Worm (Caenorhabditis elegans) whole organism, mixed stage, embryonic: Measurements from ENCODE around the gene ttn-1.

Source experiments
- blmp-1 ChIP-seq: fragments of 150-350 bp; optimal IDR thresholded peaks from 2 replicates; lab custom pipeline; 2014; ENCODE audit warnings: missing biosample characterization, missing genetic modification characterization
- ceh-39 ChIP-seq: fragments of 150-350 bp; optimal IDR thresholded peaks from 2 replicates; lab custom pipeline; 2014; ENCODE audit warnings: missing biosample characterization, missing genetic modification characterization
- elt-1 ChIP-seq: sonication (generic microtip); optimal IDR thresholded peaks from 2 replicates; lab custom pipeline; 2017; ENCODE audit warnings: missing genetic modification characterization, mild to moderate bottlenecking, missing compliant biosample characterization, antibody characterized with exemption, moderate library complexity, borderline replicate concordance; ENCODE audit not compliant: insufficient read depth
- lin-13 ChIP-seq: fragments of 150-350 bp; optimal IDR thresholded peaks from 2 replicates; lab custom pipeline; 2014; ENCODE audit warnings: missing biosample characterization, missing genetic modification characterization
- lsy-2 ChIP-seq: fragments of 150-350 bp; optimal IDR thresholded peaks from 2 replicates; lab custom pipeline; 2014; ENCODE audit warnings: missing biosample characterization, missing genetic modification characterization
- mep-1 ChIP-seq: fragments of 150-350 bp; optimal IDR thresholded peaks from 2 replicates; lab custom pipeline; 2017; ENCODE audit warnings: missing biosample characterization, missing genetic modification reagents, missing genetic modification characterization, inconsistent platforms
- nhr-237 ChIP-seq: fragments of 150-350 bp; optimal IDR thresholded peaks from 2 replicates; lab custom pipeline; 2014; ENCODE audit warnings: missing biosample characterization, missing genetic modification characterization
- nhr-76 ChIP-seq: sonication (generic microtip); optimal IDR thresholded peaks from 2 replicates; lab custom pipeline; 2017; ENCODE audit warnings: missing biosample characterization, missing genetic modification characterization
- snpc-4 ChIP-seq: fragments of 150-350 bp; optimal IDR thresholded peaks from 2 replicates; lab custom pipeline; 2014; ENCODE audit warnings: missing biosample characterization, missing genetic modification characterization
- unc-39 ChIP-seq: fragments of 150-350 bp; optimal IDR thresholded peaks from 2 replicates; lab custom pipeline; 2014; ENCODE audit warnings: missing biosample characterization, missing genetic modification characterization

DNA sequence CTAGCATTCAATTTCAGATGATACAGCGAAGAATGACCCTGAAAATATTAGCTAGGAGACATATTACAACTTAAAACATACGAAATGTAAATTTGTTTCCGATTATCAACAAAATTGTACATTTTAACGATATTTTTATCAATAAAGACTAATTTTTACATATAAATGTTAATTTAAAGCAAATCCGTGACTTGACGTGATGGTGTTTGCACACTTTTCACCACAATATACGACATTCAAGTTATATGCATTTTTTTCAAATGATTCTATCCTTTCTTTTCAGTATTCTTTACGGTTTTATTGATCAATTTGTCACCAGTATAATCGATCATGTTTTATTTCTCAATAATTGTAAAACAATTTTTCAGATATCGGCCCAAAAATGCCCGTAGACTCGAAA lies 106.6 kb downstream of the ttn-1 start, which contains the start of gene Y38A10A.7:
- no peak for TF ChIP-seq nhr-76
- no peak for TF ChIP-seq lsy-2 (tag; lab: Kevin White, UChicago)
- no peak for TF ChIP-seq snpc-4 (tag; lab: Kevin White, UChicago)
- TF ChIP-seq unc-39 (tag; lab: Kevin White, UChicago): no peak
- TF ChIP-seq nhr-237 (tag; lab: Kevin White, UChicago): no peak
- TF ChIP-seq ceh-39 (tag; lab: Kevin White, UChicago): no peak
- no peak for TF ChIP-seq blmp-1
- no peak for TF ChIP-seq elt-1 (tag; lab: Kevin White, UChicago)
- no peak for TF ChIP-seq lin-13 (tag; lab: Kevin White, UChicago)
- TF ChIP-seq mep-1: no peak
